Fruit fly (Drosophila melanogaster) whole organism, embryonic: ENCODE results near the gene CG10750.

Experiments
- Ada2b ChIP-seq: fragments of 200-800 bp; sonication (Bioruptor generic); IDR thresholded peaks from 2 replicates; pipeline ENCODE4 v1.3.6; 2022; ENCODE audit warnings: missing biosample characterization, missing genetic modification characterization
- Antp ChIP-seq: fragments of 200-800 bp; sonication (Bioruptor generic); optimal IDR thresholded peaks from 3 replicates; lab custom pipeline; 2016; ENCODE audit warnings: missing biosample characterization, missing genetic modification characterization
- Atf-2 ChIP-seq: fragments of 200-800 bp; sonication (Bioruptor generic); optimal IDR thresholded peaks from 2 replicates; lab custom pipeline; 2016; ENCODE audit warnings: missing biosample characterization, missing genetic modification characterization
- Atf3 ChIP-seq: fragments of 200-800 bp; sonication (Bioruptor generic); optimal IDR thresholded peaks from 3 replicates; lab custom pipeline; 2016; ENCODE audit warnings: missing biosample characterization, missing genetic modification characterization
- BtbVII ChIP-seq: fragments of 200-800 bp; sonication (Bioruptor generic); optimal IDR thresholded peaks from 3 replicates; lab custom pipeline; 2017; ENCODE audit warnings: missing biosample characterization, mild to moderate bottlenecking, missing genetic modification characterization
- CG12391 ChIP-seq: fragments of 200-800 bp; sonication (Bioruptor generic); optimal IDR thresholded peaks from 3 replicates; lab custom pipeline; 2018; ENCODE audit warnings: missing biosample characterization, mild to moderate bottlenecking, missing genetic modification characterization, moderate library complexity
- CG12659 ChIP-seq: fragments of 200-800 bp; sonication (Bioruptor generic); optimal IDR thresholded peaks from 3 replicates; lab custom pipeline; 2017; ENCODE audit warnings: mild to moderate bottlenecking, missing biosample characterization, missing genetic modification reagents, missing genetic modification characterization
- CG13296 ChIP-seq: fragments of 200-800 bp; sonication (Bioruptor generic); optimal IDR thresholded peaks from 3 replicates; lab custom pipeline; 2018; ENCODE audit warnings: missing biosample characterization, mild to moderate bottlenecking, missing genetic modification characterization
- CG16863 ChIP-seq: fragments of 200-800 bp; sonication (Bioruptor generic); optimal IDR thresholded peaks from 3 replicates; lab custom pipeline; 2016; ENCODE audit warnings: missing biosample characterization, missing genetic modification characterization
- CG17385 ChIP-seq: fragments of 200-800 bp; sonication (Bioruptor generic); optimal IDR thresholded peaks from 3 replicates; lab custom pipeline; 2018; ENCODE audit warnings: missing biosample characterization, mild to moderate bottlenecking, missing genetic modification characterization
- CG17568 ChIP-seq: fragments of 200-800 bp; sonication (Bioruptor generic); optimal IDR thresholded peaks from 2 replicates; lab custom pipeline; 2018; ENCODE audit warnings: missing biosample characterization, mild to moderate bottlenecking, missing genetic modification characterization, moderate library complexity
- CG32772 ChIP-seq: fragments of 200-800 bp; sonication (Bioruptor generic); IDR thresholded peaks from 2 replicates; pipeline ENCODE4 v1.3.6; 2022; ENCODE audit warnings: missing biosample characterization, missing genetic modification characterization
- CG34422 ChIP-seq: fragments of 200-800 bp; sonication (Bioruptor generic); IDR thresholded peaks from 3 replicates; pipeline ENCODE4 v1.3.6; 2022; ENCODE audit warnings: missing biosample characterization, missing genetic modification characterization
- CG4404 ChIP-seq: fragments of 200-800 bp; sonication (Bioruptor generic); IDR thresholded peaks from 2 replicates; pipeline ENCODE4 v1.3.6; 2022; ENCODE audit warnings: missing biosample characterization, missing genetic modification characterization
- CG7745 ChIP-seq: fragments of 200-800 bp; sonication (Bioruptor generic); optimal IDR thresholded peaks from 2 replicates; lab custom pipeline; 2018; ENCODE audit warnings: missing biosample characterization, mild to moderate bottlenecking, missing genetic modification characterization, moderate library complexity
- CG8290 ChIP-seq, 3 experiments: fragments of 200-800 bp; sonication (Bioruptor generic); optimal IDR thresholded peaks; 2 replicates each; lab custom pipeline; 2016 to 2019; ENCODE audit warnings: missing biosample characterization in 3 of 3, missing genetic modification characterization in 3 of 3, mild to moderate bottlenecking in 2 of 3, moderate library complexity in 1 of 3
- CG9609 ChIP-seq: fragments of 200-800 bp; sonication (Bioruptor generic); optimal IDR thresholded peaks from 3 replicates; lab custom pipeline; 2016; ENCODE audit warnings: missing biosample characterization, missing genetic modification characterization
- CHES-1-like ChIP-seq: fragments of 200-800 bp; sonication (Bioruptor generic); optimal IDR thresholded peaks from 2 replicates; lab custom pipeline; 2016; ENCODE audit warnings: missing biosample characterization, missing genetic modification characterization
- CTCF ChIP-seq: fragments of 200-800 bp; sonication (Bioruptor generic); optimal IDR thresholded peaks from 2 replicates; lab custom pipeline; 2017; ENCODE audit warnings: missing biosample characterization, mild to moderate bottlenecking, missing genetic modification characterization, moderate library complexity
- Deaf1 ChIP-seq: fragments of 200-800 bp; optimal IDR thresholded peaks from 3 replicates; lab custom pipeline; 2019; ENCODE audit warnings: missing biosample characterization, mild to moderate bottlenecking, missing genetic modification characterization, moderate library complexity
- Dek ChIP-seq: fragments of 200-800 bp; sonication (Bioruptor generic); optimal IDR thresholded peaks from 3 replicates; lab custom pipeline; 2019; ENCODE audit warnings: missing biosample characterization, mild to moderate bottlenecking, missing genetic modification characterization, moderate library complexity
- Dfd ChIP-seq, 2 experiments: fragments of >200 bp; optimal IDR thresholded peaks; 2 replicates each; lab custom pipeline; 2017; ENCODE audit warnings: missing biosample characterization in 2 of 2, missing genetic modification characterization in 2 of 2
- ERR ChIP-seq: fragments of 200-800 bp; sonication (Bioruptor generic); optimal IDR thresholded peaks from 2 replicates; lab custom pipeline; 2016; ENCODE audit warnings: missing biosample characterization, missing genetic modification characterization
- H15 ChIP-seq: fragments of 200-800 bp; sonication (Bioruptor generic); IDR thresholded peaks from 3 replicates; pipeline ENCODE4 v1.3.6; 2022; ENCODE audit warnings: missing biosample characterization, missing genetic modification characterization
- H2.0 ChIP-seq: fragments of 200-800 bp; sonication (Bioruptor generic); IDR thresholded peaks from 2 replicates; pipeline ENCODE4 v1.3.6; 2022; ENCODE audit warnings: missing biosample characterization, missing genetic modification characterization
- HHEX ChIP-seq: fragments of 200-800 bp; sonication (Bioruptor generic); optimal IDR thresholded peaks from 3 replicates; lab custom pipeline; 2017; ENCODE audit warnings: missing biosample characterization, mild to moderate bottlenecking, missing genetic modification characterization, missing genetic modification reagents
- Hsf ChIP-seq: fragments of 200-800 bp; sonication (Bioruptor generic); optimal IDR thresholded peaks from 3 replicates; lab custom pipeline; 2016; ENCODE audit warnings: missing biosample characterization, missing genetic modification characterization
- MESR4 ChIP-seq: fragments of 200-800 bp; sonication (Bioruptor generic); optimal IDR thresholded peaks from 2 replicates; lab custom pipeline; 2018; ENCODE audit warnings: missing biosample characterization, mild to moderate bottlenecking, missing genetic modification characterization, moderate library complexity
- Six4 ChIP-seq: fragments of 200-800 bp; sonication (Bioruptor generic); optimal IDR thresholded peaks from 2 replicates; lab custom pipeline; 2016; ENCODE audit warnings: missing biosample characterization, missing genetic modification characterization
- Spps ChIP-seq: fragments of 200-800 bp; sonication (Bioruptor generic); optimal IDR thresholded peaks from 2 replicates; lab custom pipeline; 2018; ENCODE audit warnings: missing biosample characterization, mild to moderate bottlenecking, missing genetic modification characterization
- ac ChIP-seq: fragments of 200-800 bp; sonication (Bioruptor generic); optimal IDR thresholded peaks from 3 replicates; lab custom pipeline; 2017; ENCODE audit warnings: missing biosample characterization, mild to moderate bottlenecking, missing genetic modification characterization
- ap ChIP-seq: fragments of 200-800 bp; sonication (Bioruptor generic); IDR thresholded peaks from 2 replicates; pipeline ENCODE4 v1.3.6; 2022; ENCODE audit warnings: missing biosample characterization, missing genetic modification characterization
- bab2 ChIP-seq: fragments of 200-800 bp; sonication (Bioruptor generic); optimal IDR thresholded peaks from 2 replicates; lab custom pipeline; 2016; ENCODE audit warnings: missing biosample characterization, missing genetic modification characterization
- bigmax ChIP-seq: fragments of 200-800 bp; sonication (Bioruptor generic); optimal IDR thresholded peaks from 2 replicates; lab custom pipeline; 2018; ENCODE audit warnings: missing biosample characterization, mild to moderate bottlenecking, missing genetic modification characterization
- croc ChIP-seq: fragments of 200-800 bp; sonication (Bioruptor generic); conservative IDR thresholded peaks from 3 replicates; pipeline ENCODE4 v1.3.6; 2022; ENCODE audit warnings: missing biosample characterization, missing genetic modification characterization
- gce ChIP-seq: fragments of 200-800 bp; sonication (Bioruptor generic); IDR thresholded peaks from 3 replicates; pipeline ENCODE4 v1.3.6; 2022; ENCODE audit warnings: missing biosample characterization, missing genetic modification characterization
- gfzf ChIP-seq: fragments of 200-800 bp; sonication (Bioruptor generic); optimal IDR thresholded peaks from 2 replicates; lab custom pipeline; 2016; ENCODE audit warnings: missing biosample characterization, mild to moderate bottlenecking, missing genetic modification characterization, moderate library complexity
- kni ChIP-seq: fragments of 200-800 bp; sonication (Bioruptor generic); optimal IDR thresholded peaks from 3 replicates; lab custom pipeline; 2017; ENCODE audit warnings: mild to moderate bottlenecking, missing biosample characterization, missing genetic modification reagents, missing genetic modification characterization
- nau ChIP-seq: fragments of 200-800 bp; sonication (Bioruptor generic); optimal IDR thresholded peaks from 3 replicates; lab custom pipeline; 2017; ENCODE audit warnings: missing biosample characterization, mild to moderate bottlenecking, missing genetic modification characterization, missing genetic modification reagents
- rib ChIP-seq: fragments of 200-800 bp; sonication (Bioruptor generic); IDR thresholded peaks from 2 replicates; pipeline ENCODE4 v1.3.6; 2022; ENCODE audit warnings: missing biosample characterization, missing genetic modification characterization
- run ChIP-seq: fragments of 200-800 bp; sonication (Bioruptor generic); optimal IDR thresholded peaks from 3 replicates; lab custom pipeline; 2018; ENCODE audit warnings: missing biosample characterization, mild to moderate bottlenecking, missing genetic modification characterization
- sc ChIP-seq, 3 experiments: fragments of >200 bp in 2 of 3; fragments of 200-800 bp in 1 of 3; sonication (Bioruptor generic) in 1 of 3; optimal IDR thresholded peaks; 2 replicates in 2 of 3; 3 replicates in 1 of 3; lab custom pipeline; 2017; ENCODE audit warnings: mild to moderate bottlenecking in 1 of 3, missing biosample characterization in 1 of 3, missing genetic modification characterization in 1 of 3, missing genetic modification reagents in 1 of 3
- schlank ChIP-seq: fragments of 200-800 bp; sonication (Bioruptor generic); optimal IDR thresholded peaks from 2 replicates; lab custom pipeline; 2018; ENCODE audit warnings: missing biosample characterization, mild to moderate bottlenecking, missing genetic modification characterization
- scrt ChIP-seq: fragments of 200-800 bp; sonication (Bioruptor generic); optimal IDR thresholded peaks from 2 replicates; lab custom pipeline; 2018; ENCODE audit warnings: missing biosample characterization, mild to moderate bottlenecking, missing genetic modification characterization, moderate library complexity
- sd ChIP-seq: fragments of 200-800 bp; sonication (Bioruptor generic); optimal IDR thresholded peaks from 3 replicates; lab custom pipeline; 2018; ENCODE audit warnings: missing biosample characterization, mild to moderate bottlenecking, missing genetic modification characterization, moderate library complexity
- sisA ChIP-seq: fragments of 200-800 bp; sonication (Bioruptor generic); IDR thresholded peaks from 2 replicates; pipeline ENCODE4 v1.3.6; 2022; ENCODE audit warnings: missing biosample characterization, missing genetic modification characterization
- ssp ChIP-seq: fragments of 200-800 bp; sonication (Bioruptor generic); IDR thresholded peaks from 2 replicates; pipeline ENCODE4 v1.3.6; 2022; ENCODE audit warnings: missing biosample characterization, missing genetic modification characterization
- sug ChIP-seq: fragments of 200-800 bp; optimal IDR thresholded peaks from 2 replicates; lab custom pipeline; 2019; ENCODE audit warnings: missing biosample characterization, mild to moderate bottlenecking, missing genetic modification characterization, moderate library complexity
- tna ChIP-seq: fragments of 200-800 bp; sonication (Bioruptor generic); IDR thresholded peaks from 2 replicates; pipeline ENCODE4 v1.3.6; 2022; ENCODE audit warnings: missing biosample characterization, missing genetic modification characterization; ENCODE audit not compliant: partially characterized antibody
- ttk ChIP-seq: fragments of 200-800 bp; sonication (Bioruptor generic); IDR thresholded peaks from 2 replicates; pipeline ENCODE4 v2.1.2; 2022; ENCODE audit warnings: missing biosample characterization, missing genetic modification characterization
- zf30C ChIP-seq: fragments of 200-800 bp; sonication (Bioruptor generic); optimal IDR thresholded peaks from 3 replicates; lab custom pipeline; 2018; ENCODE audit warnings: missing biosample characterization, mild to moderate bottlenecking, missing genetic modification characterization

The CG10750 gene

DNA sequence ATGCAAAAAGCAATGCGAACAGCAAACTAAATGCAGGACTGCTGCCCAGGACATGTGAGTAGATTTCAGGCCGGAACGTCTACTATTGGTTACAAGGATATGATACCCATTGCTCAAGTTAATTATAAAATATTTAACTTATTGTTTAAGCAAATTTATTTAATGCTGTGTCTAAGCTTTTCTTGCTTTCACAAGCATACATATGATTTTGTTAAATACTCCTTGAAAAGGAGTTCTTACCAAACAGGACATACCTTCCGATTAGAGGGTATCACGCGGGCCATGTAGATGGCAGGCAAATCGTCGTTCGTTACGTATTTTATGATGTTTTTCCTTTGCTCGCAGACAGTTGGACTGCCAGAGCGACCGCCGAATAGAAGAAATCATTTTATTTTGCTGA lies 14.5 kb upstream of the CG10750 start (continued):
- peak; percentile 32 for TF ChIP-seq CG12659 (GFP tag; lab: Kevin White, UChicago)
- TF ChIP-seq sisA (GFP tag; lab: Robert Waterston, UW), result no peak
- no peak for TF ChIP-seq CG16863
- TF ChIP-seq ac, result no peak
- no peak for TF ChIP-seq bigmax (GFP tag; lab: Kevin White, UChicago)
- TF ChIP-seq Hsf (GFP tag; lab: Kevin White, UChicago), result peak; percentile 15
- no peak for TF ChIP-seq Spps (tag; lab: Kevin White, UChicago)
- peak; percentile 33; the same call in 1 of the 2 replicates for TF ChIP-seq H2.0
- no peak for TF ChIP-seq Dfd (GFP tag; optimal IDR thresholded peaks at IDR 0.05; lab: Kevin White, UChicago)
- TF ChIP-seq CG9609 (GFP tag; lab: Kevin White, UChicago), result no peak
- no peak for TF ChIP-seq CG34422 (GFP tag; lab: Robert Waterston, UW)
- no peak for TF ChIP-seq Six4
- TF ChIP-seq tna, result no peak
- TF ChIP-seq Atf-2, result no peak
- TF ChIP-seq schlank (tag; lab: Kevin White, UChicago), result no peak
- peak; percentile 3 for TF ChIP-seq Dek (tag; lab: Kevin White, UChicago)
- no peak for TF ChIP-seq ttk (GFP tag; lab: Robert Waterston, UW)
- no peak for TF ChIP-seq ap (GFP tag; lab: Robert Waterston, UW)
- TF ChIP-seq nau (GFP tag; lab: Kevin White, UChicago), result no peak
- peak; percentile 29 for TF ChIP-seq bab2 (GFP tag; lab: Kevin White, UChicago)
- no peak for TF ChIP-seq gfzf (GFP tag; lab: Kevin White, UChicago)
- TF ChIP-seq CG12391 (tag; lab: Kevin White, UChicago), result peak; percentile 37
- peak; percentile 7 for TF ChIP-seq scrt
- no peak for TF ChIP-seq gce (GFP tag; lab: Robert Waterston, UW)
- no peak for TF ChIP-seq MESR4
- TF ChIP-seq HHEX (GFP tag; lab: Kevin White, UChicago), result peak; percentile 25
- TF ChIP-seq Deaf1, result no peak
- TF ChIP-seq CG7745 (tag; lab: Kevin White, UChicago), result no peak
- TF ChIP-seq run (tag; lab: Kevin White, UChicago), result no peak
- TF ChIP-seq CG17568 (GFP tag; lab: Kevin White, UChicago), result no peak
- TF ChIP-seq Ada2b (GFP tag; lab: Robert Waterston, UW), result peak; percentile 52
- TF ChIP-seq kni, result no peak
- no peak for TF ChIP-seq ERR
- peak; percentile 26 for TF ChIP-seq CG13296 (GFP tag; lab: Kevin White, UChicago)
- no peak for TF ChIP-seq CHES-1-like
- no peak for TF ChIP-seq croc (GFP tag; lab: Robert Waterston, UW)
- peak; percentile 2 for TF ChIP-seq Atf3
- TF ChIP-seq CG32772, result no peak
- peak; percentile 21 for TF ChIP-seq CG17385 (GFP tag; lab: Kevin White, UChicago)
- peak; percentile 73 for TF ChIP-seq CG4404 (GFP tag; lab: Robert Waterston, UW)
- 0 out of 3 replicates have a peak, but pooled peaks have one; percentile 12 for TF ChIP-seq H15
- TF ChIP-seq zf30C, result no peak
- no peak for TF ChIP-seq rib
- no peak for TF ChIP-seq CG8290 (GFP tag; optimal IDR thresholded peaks at IDR 0.05; lab: Kevin White, UChicago)
- peak in 1 of 2 experiments; percentile 44 for TF ChIP-seq CG8290 (tag; optimal IDR thresholded peaks at IDR 0.05; lab: Kevin White, UChicago)
- no peak for TF ChIP-seq Antp (GFP tag; lab: Kevin White, UChicago)
- TF ChIP-seq CTCF (GFP tag; lab: Kevin White, UChicago), result no peak
- TF ChIP-seq sc (optimal IDR thresholded peaks at IDR 0.05; lab: Kevin White, UChicago), result no peak
- TF ChIP-seq sc (GFP tag; optimal IDR thresholded peaks at IDR 0.05; lab: Kevin White, UChicago), result no peak
- no peak for TF ChIP-seq sug (tag; lab: Kevin White, UChicago)
- TF ChIP-seq sd (tag; lab: Kevin White, UChicago), result no peak
- TF ChIP-seq ssp (GFP tag; lab: Robert Waterston, UW), result 0 out of 2 replicates have a peak, but pooled peaks have one; percentile 25
- TF ChIP-seq BtbVII, result no peak
